Worm (Caenorhabditis elegans): ENCODE data around the gene F31F4.17.

The F31F4.17 gene

ce11 chrV:608844-609243 lies 51.3 kb downstream of the F31F4.17 start, which contains the start of gene srw-109:
srw-109 (minus strand) TSS chrV:608944.
- TF ChIP-seq dao-5 (tag; optimal IDR thresholded peaks at IDR 0.05) (no peak), W03F9.2 (tag; optimal IDR thresholded peaks at IDR 0.05) (no peak), him-1 (tag; optimal IDR thresholded peaks at IDR 0.05) (no peak)

All from whole organism, L4/young adult.